Worm (Caenorhabditis elegans) whole organism, late embryonic: Measurements from ENCODE around the gene C32C4.3.

ENCODE experiments used
- C08G9.2 ChIP-seq: sonication (generic microtip); optimal IDR thresholded peaks from 2 replicates; lab custom pipeline; 2016; ENCODE audit warnings: mild to moderate bottlenecking, missing genetic modification characterization, moderate library complexity, missing compliant biosample characterization
- F13H6.1 ChIP-seq: sonication (generic microtip); optimal IDR thresholded peaks from 2 replicates; lab custom pipeline; 2016; ENCODE audit warnings: missing genetic modification characterization, missing compliant biosample characterization
- ahr-1 ChIP-seq: sonication (generic microtip); optimal IDR thresholded peaks from 2 replicates; lab custom pipeline; 2016; ENCODE audit warnings: missing genetic modification characterization, missing compliant biosample characterization
- ama-1 ChIP-seq: fragments of 150-350 bp; optimal IDR thresholded peaks from 2 replicates; lab custom pipeline; 2014
- ceh-18 ChIP-seq: sonication (generic microtip); optimal IDR thresholded peaks from 2 replicates; lab custom pipeline; 2016; ENCODE audit warnings: missing genetic modification characterization, missing compliant biosample characterization
- ceh-19 ChIP-seq: fragments of 200-800 bp; sonication (Bioruptor generic); optimal IDR thresholded peaks from 2 replicates; lab custom pipeline; 2018; ENCODE audit warnings: mild to moderate bottlenecking, missing genetic modification characterization, missing compliant biosample characterization
- ceh-2 ChIP-seq: sonication (generic microtip); optimal IDR thresholded peaks from 2 replicates; lab custom pipeline; 2016; ENCODE audit warnings: missing genotype, missing genetic modification characterization, missing compliant biosample characterization
- ceh-24 ChIP-seq: sonication (generic microtip); optimal IDR thresholded peaks from 2 replicates; lab custom pipeline; 2016; ENCODE audit warnings: mild to moderate bottlenecking, missing genetic modification characterization, missing compliant biosample characterization
- ceh-30 ChIP-seq: fragments of 150-350 bp; optimal IDR thresholded peaks from 2 replicates; lab custom pipeline; 2014; ENCODE audit warnings: missing biosample characterization, missing genetic modification characterization
- ceh-45 ChIP-seq: fragments of 200-800 bp; sonication (Bioruptor generic); IDR thresholded peaks from 2 replicates; pipeline ENCODE4 v1.3.6; 2022; ENCODE audit warnings: missing genetic modification reagents, missing genetic modification characterization, missing compliant biosample characterization
- ceh-48 ChIP-seq: sonication (generic microtip); optimal IDR thresholded peaks from 2 replicates; lab custom pipeline; 2016; ENCODE audit warnings: missing genetic modification characterization, inconsistent platforms, missing compliant biosample characterization
- ceh-6 ChIP-seq: fragments of 200-800 bp; sonication (Bioruptor generic); optimal IDR thresholded peaks from 2 replicates; lab custom pipeline; 2018; ENCODE audit warnings: mild to moderate bottlenecking, missing genetic modification characterization, missing compliant biosample characterization
- dve-1 ChIP-seq: sonication (generic microtip); optimal IDR thresholded peaks from 2 replicates; lab custom pipeline; 2017; ENCODE audit warnings: antibody characterized with exemption, mild to moderate bottlenecking, missing genetic modification characterization, missing compliant biosample characterization
- elt-2 ChIP-seq: sonication (generic microtip); optimal IDR thresholded peaks from 2 replicates; lab custom pipeline; 2016; ENCODE audit warnings: missing genetic modification reagents, missing genetic modification characterization, missing compliant biosample characterization
- eyg-1 ChIP-seq: sonication (generic microtip); optimal IDR thresholded peaks from 2 replicates; lab custom pipeline; 2016; ENCODE audit warnings: missing genotype, missing genetic modification characterization, missing compliant biosample characterization
- fkh-10 ChIP-seq: fragments of 150-350 bp; optimal IDR thresholded peaks from 2 replicates; lab custom pipeline; 2014; ENCODE audit warnings: missing biosample characterization, missing genetic modification reagents, missing genetic modification characterization
- hlh-15 ChIP-seq: sonication (generic microtip); optimal IDR thresholded peaks from 2 replicates; lab custom pipeline; 2016; ENCODE audit warnings: missing genetic modification characterization, missing compliant biosample characterization
- hlh-30 ChIP-seq: sonication (generic microtip); optimal IDR thresholded peaks from 2 replicates; lab custom pipeline; 2017; ENCODE audit warnings: antibody characterized with exemption, missing genetic modification characterization, missing compliant biosample characterization; ENCODE audit not compliant: insufficient read depth
- hlh-6 ChIP-seq: sonication (generic microtip); optimal IDR thresholded peaks from 2 replicates; lab custom pipeline; 2016; ENCODE audit warnings: missing genotype, missing genetic modification characterization, missing compliant biosample characterization
- hlh-8 ChIP-seq: sonication (generic microtip); optimal IDR thresholded peaks from 2 replicates; lab custom pipeline; 2016; ENCODE audit warnings: missing genotype, missing genetic modification characterization, missing compliant biosample characterization
- mec-3 ChIP-seq: sonication (generic microtip); optimal IDR thresholded peaks from 2 replicates; lab custom pipeline; 2016; ENCODE audit warnings: borderline replicate concordance, missing genetic modification characterization, missing compliant biosample characterization
- nfya-1 ChIP-seq: sonication (generic microtip); optimal IDR thresholded peaks from 2 replicates; lab custom pipeline; 2017; ENCODE audit warnings: missing genetic modification characterization, mild to moderate bottlenecking, missing compliant biosample characterization, antibody characterized with exemption, moderate library complexity
- nhr-232 ChIP-seq: sonication (generic microtip); optimal IDR thresholded peaks from 2 replicates; lab custom pipeline; 2016; ENCODE audit warnings: missing genetic modification characterization, missing compliant biosample characterization
- odd-2 ChIP-seq: sonication (generic microtip); optimal IDR thresholded peaks from 2 replicates; lab custom pipeline; 2017; ENCODE audit warnings: antibody characterized with exemption, mild to moderate bottlenecking, missing genetic modification characterization, missing compliant biosample characterization
- pha-2 ChIP-seq: sonication (generic microtip); optimal IDR thresholded peaks from 2 replicates; lab custom pipeline; 2017; ENCODE audit warnings: mild to moderate bottlenecking, missing genetic modification characterization, missing compliant biosample characterization
- pha-4 ChIP-seq: fragments of 150-350 bp; optimal IDR thresholded peaks from 2 replicates; lab custom pipeline; 2018; ENCODE audit warnings: missing biosample characterization, missing genetic modification reagents, missing genetic modification characterization
- pqm-1 ChIP-seq: sonication (generic microtip); optimal IDR thresholded peaks from 2 replicates; lab custom pipeline; 2016; ENCODE audit warnings: missing genetic modification characterization, missing compliant biosample characterization
- syd-9 ChIP-seq: sonication (generic microtip); optimal IDR thresholded peaks from 2 replicates; lab custom pipeline; 2016; ENCODE audit warnings: mild to moderate bottlenecking, missing genetic modification characterization, moderate library complexity, missing compliant biosample characterization
- tbx-2 ChIP-seq: sonication (generic microtip); optimal IDR thresholded peaks from 2 replicates; lab custom pipeline; 2016; ENCODE audit warnings: missing genetic modification characterization, missing compliant biosample characterization
- tbx-7 ChIP-seq: sonication (generic microtip); optimal IDR thresholded peaks from 2 replicates; lab custom pipeline; 2016; ENCODE audit warnings: missing genotype, missing genetic modification characterization, missing compliant biosample characterization
- unc-3 ChIP-seq, 2 experiments: fragments of 200-800 bp in 1 of 2; sonication (Bioruptor generic) in 1 of 2; sonication (generic microtip) in 1 of 2; conservative IDR thresholded peaks in 1 of 2; optimal IDR thresholded peaks in 1 of 2; 2 replicates each; pipeline versions ENCODE4 v1.3.6 to Lab custom; 2016 to 2022; ENCODE audit warnings: missing compliant biosample characterization in 2 of 2, missing genetic modification characterization in 2 of 2, missing genetic modification reagents in 1 of 2
- unc-42 ChIP-seq: sonication (generic microtip); optimal IDR thresholded peaks from 2 replicates; lab custom pipeline; 2016; ENCODE audit warnings: missing genotype, missing genetic modification characterization, missing compliant biosample characterization
- unc-55 ChIP-seq: sonication (generic microtip); optimal IDR thresholded peaks from 2 replicates; lab custom pipeline; 2017; ENCODE audit warnings: missing biosample characterization, missing genetic modification reagents, missing genetic modification characterization
- zip-5 ChIP-seq: sonication (generic microtip); optimal IDR thresholded peaks from 2 replicates; lab custom pipeline; 2016; ENCODE audit warnings: missing genetic modification characterization, missing compliant biosample characterization
- ztf-16 ChIP-seq: sonication (generic microtip); optimal IDR thresholded peaks from 2 replicates; lab custom pipeline; 2017; ENCODE audit warnings: missing genetic modification characterization, missing compliant biosample characterization

C32C4.3 gene

DNA sequence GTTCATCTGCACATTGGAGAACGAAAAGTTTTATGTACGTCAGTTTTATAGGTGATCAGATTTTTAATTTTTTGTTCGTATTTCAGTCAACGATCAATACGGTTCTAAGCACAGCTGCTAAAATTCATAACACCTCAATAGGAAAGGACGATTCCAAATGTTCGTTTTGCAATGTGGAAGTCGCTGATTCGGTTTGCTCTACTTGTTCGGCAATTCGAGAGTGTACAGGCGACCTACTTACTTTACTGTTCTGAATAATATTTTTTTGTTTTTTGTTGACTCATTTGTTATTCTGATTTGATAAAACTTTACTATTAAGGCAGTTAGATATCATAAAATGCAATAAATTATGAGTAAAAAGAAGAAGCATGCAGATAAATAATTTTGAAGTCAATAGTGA, 12.4 kb upstream of the C32C4.3 start:
- no peak for TF ChIP-seq nfya-1 (tag; lab: Kevin White, UChicago)
- TF ChIP-seq elt-2 (tag; lab: Kevin White, UChicago) = no peak
- TF ChIP-seq, all 69 proteins: peak for 0

DNA sequence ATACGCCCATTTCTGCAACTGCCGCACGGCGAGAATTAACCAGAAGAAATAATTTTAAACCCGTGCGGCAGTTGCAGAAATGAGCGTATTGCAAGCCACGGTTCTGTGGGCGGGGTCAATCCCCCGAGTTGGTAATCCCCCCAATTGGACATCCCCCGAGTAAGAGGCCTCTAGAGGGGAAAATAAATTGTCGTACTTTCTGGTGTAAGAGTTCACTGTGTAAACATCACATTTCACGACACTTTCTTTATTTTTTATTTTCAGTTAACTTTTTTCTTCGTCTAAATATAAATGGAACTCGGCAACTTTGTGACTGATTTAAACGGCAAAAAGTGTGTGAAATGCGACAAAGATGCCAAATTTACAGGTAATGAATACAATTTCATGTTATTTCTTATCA, 11.0 kb upstream of the C32C4.3 start, which contains the start of gene tut-2:
tut-2 (plus strand) TSS at position 277 of the 400 bp plus-strand sequence.
- TF ChIP-seq ceh-2 (tag; lab: Kevin White, UChicago) (no peak), zip-5 (no peak), nfya-1 (tag; lab: Kevin White, UChicago) (peak; percentile 30)

ce11 chrV:10656958-10657357, 10.0 kb upstream of the C32C4.3 start, which contains the start of gene ugt-34:
Gene ugt-34, minus strand, starts transcription at chrV:10656978.
- TF ChIP-seq pqm-1 (tag; lab: Kevin White, UChicago) = no peak
- no peak for TF ChIP-seq syd-9
- TF ChIP-seq zip-5 = no peak
- peak; percentile 22 for TF ChIP-seq ceh-30 (tag; lab: Kevin White, UChicago)
- TF ChIP-seq ceh-6 (GFP tag; lab: Kevin White, UChicago) = no peak
- TF ChIP-seq, all 69 proteins: peak for 1

- TF ChIP-seq unc-55 (GFP tag; lab: Kevin White, UChicago) (no peak), unc-3 (GFP tag; conservative IDR thresholded peaks at IDR 0.05; lab: Robert Waterston, UW) (no peak), unc-3 (tag; optimal IDR thresholded peaks at IDR 0.05; lab: Kevin White, UChicago) (no peak), F13H6.1 (tag; lab: Kevin White, UChicago) (no peak), mec-3 (no peak), ahr-1 (no peak), pha-4 (tag; lab: Kevin White, UChicago) (no peak), zip-5 (no peak), ceh-45 (GFP tag; lab: Robert Waterston, UW) (no peak), ama-1 (lab: Kevin White, UChicago) (no peak), hlh-15 (tag; lab: Kevin White, UChicago) (no peak), hlh-30 (tag; lab: Kevin White, UChicago) (no peak)
Measured at ce11 chrV:10654165-10654564, 7.2 kb upstream of the C32C4.3 start, which contains the start of gene ugt-35. Gene ugt-35, minus strand, starts transcription at chrV:10654265.

DNA sequence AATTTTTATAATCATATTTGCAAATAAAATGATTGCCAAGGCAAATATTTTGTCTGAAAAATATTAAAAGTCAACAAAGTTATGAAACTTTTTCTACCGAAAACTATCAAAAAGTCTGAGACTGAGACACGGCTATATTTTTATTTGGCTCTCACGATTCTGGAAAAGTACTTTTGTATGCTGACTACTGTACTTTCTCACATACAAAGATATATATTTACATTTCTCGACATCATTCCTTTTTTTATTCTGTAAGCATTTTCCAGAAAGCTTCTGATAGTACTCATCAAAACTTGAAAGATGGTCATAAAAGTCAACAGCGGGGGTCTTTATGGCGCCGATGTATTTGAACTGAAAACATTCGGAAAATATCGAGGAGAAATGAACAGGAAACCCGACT, 1.2 kb upstream of the C32C4.3 start, which contains the start of gene aqp-6:
aqp-6 (plus strand) TSS at position 301 of the 400 bp plus-strand sequence.
- TF ChIP-seq mec-3 (no peak), pha-2 (no peak), ceh-24 (no peak), hlh-8 (no peak), eyg-1 (tag; lab: Kevin White, UChicago) (no peak), odd-2 (tag; lab: Kevin White, UChicago) (no peak), ceh-18 (tag; lab: Kevin White, UChicago) (no peak), nhr-232 (tag; lab: Kevin White, UChicago) (no peak), tbx-2 (tag; lab: Kevin White, UChicago) (no peak), dve-1 (tag; lab: Kevin White, UChicago) (no peak), hlh-6 (tag; lab: Kevin White, UChicago) (no peak), tbx-7 (no peak), ama-1 (lab: Kevin White, UChicago) (no peak)
- TF ChIP-seq, all 69 proteins: peak for 0

- no peak for TF ChIP-seq ceh-2 (tag; lab: Kevin White, UChicago)
- no peak for TF ChIP-seq ztf-16 (tag; lab: Kevin White, UChicago)
- TF ChIP-seq unc-42 (tag; lab: Kevin White, UChicago) = peak; percentile 52
- TF ChIP-seq ceh-48 (tag; lab: Kevin White, UChicago) = no peak
- no peak for TF ChIP-seq ceh-6 (GFP tag; lab: Kevin White, UChicago)
- TF ChIP-seq ceh-19 (GFP tag; lab: Kevin White, UChicago) = no peak
- no peak for TF ChIP-seq C08G9.2
- TF ChIP-seq fkh-10 (GFP tag; lab: Kevin White, UChicago) = no peak
Measured at ce11 chrV:10640977-10641376, 6.0 kb downstream of the C32C4.3 start.
